Fruit fly (Drosophila melanogaster) S2 (cell line): ENCODE measurements around the gene CG42264.

Experiments used
- CG8478 ChIP-seq: fragments of >200 bp; optimal IDR thresholded peaks from 2 replicates; lab custom pipeline; 2018
- CTCF ChIP-seq, 2 experiments: fragments of >200 bp; optimal IDR thresholded peaks; 2 replicates each; lab custom pipeline; 2018

dm6 chrX:5756146-5756545 lies 20.3 kb downstream of the CG42264 start:
- TF ChIP-seq CG8478 (lab: Kevin White, UChicago) (no peak), CTCF (optimal IDR thresholded peaks at IDR 0.05; lab: Kevin White, UChicago) (no peak)
